Fruit fly (Drosophila melanogaster) whole organism, embryonic: ENCODE data around the gene DIP1.
"Not testable (repeated sequence)": the region's sequence is repeated elsewhere in the genome, so short reads cannot be mapped to it uniquely, and the experiment has no call there.

Source experiments
- Dbx ChIP-seq: fragments of 200-800 bp; sonication (Bioruptor generic); IDR thresholded peaks from 3 replicates; pipeline ENCODE4 v1.3.6; 2022; ENCODE audit warnings: missing biosample characterization, missing genetic modification characterization
- Tbp ChIP-seq: fragments of >200 bp; optimal IDR thresholded peaks from 2 replicates; lab custom pipeline; 2018; ENCODE audit warnings: missing biosample characterization, missing genetic modification characterization

DNA sequence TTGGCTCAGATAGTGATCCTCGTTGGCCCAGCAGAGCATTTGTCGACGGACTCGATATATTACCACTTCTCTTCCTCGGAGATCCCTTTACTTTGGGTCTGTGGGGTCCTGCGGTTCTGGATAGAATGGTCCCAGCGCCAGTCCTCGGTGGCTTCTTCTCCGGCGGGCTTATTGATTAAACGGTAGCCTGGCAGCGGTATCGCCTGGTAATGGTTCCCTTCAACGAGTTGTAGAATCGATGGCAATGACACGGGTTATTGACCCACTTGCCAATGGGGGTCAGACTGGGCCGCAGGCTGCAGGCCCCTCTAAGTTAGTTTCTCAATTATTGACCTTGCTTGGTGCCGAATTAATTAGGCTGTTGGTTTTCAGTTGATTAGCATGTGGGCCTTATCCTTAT is 21.1 kb downstream of the DIP1 start, which contains the start of gene CG17450:
- not testable (repeated sequence) for TF ChIP-seq Tbp (GFP tag; lab: Kevin White, UChicago); Dbx (GFP tag; lab: Robert Waterston, UW)
